Fruit fly (Drosophila melanogaster) whole organism, embryonic: ENCODE results near the gene CG17929.

Experiments used
- BEAF-32 ChIP-seq: fragments of 200-800 bp; sonication (Bioruptor generic); optimal IDR thresholded peaks from 3 replicates; lab custom pipeline; 2017; ENCODE audit warnings: missing biosample characterization, missing genetic modification characterization, mild to moderate bottlenecking, moderate library complexity, missing genetic modification reagents
- CG1024 ChIP-seq: fragments of 200-800 bp; sonication (Bioruptor generic); IDR thresholded peaks from 2 replicates; pipeline ENCODE4 v1.3.6; 2022; ENCODE audit warnings: missing biosample characterization, missing genetic modification characterization
- CG10565 ChIP-seq: fragments of 200-800 bp; sonication (Bioruptor generic); optimal IDR thresholded peaks from 3 replicates; lab custom pipeline; 2016; ENCODE audit warnings: missing biosample characterization, mild to moderate bottlenecking, missing genetic modification characterization
- CG11398 ChIP-seq: fragments of 200-800 bp; sonication (Bioruptor generic); optimal IDR thresholded peaks from 2 replicates; lab custom pipeline; 2016; ENCODE audit warnings: missing biosample characterization, missing genetic modification characterization
- CG17829 ChIP-seq: fragments of 200-800 bp; optimal IDR thresholded peaks from 2 replicates; lab custom pipeline; 2019; ENCODE audit warnings: missing biosample characterization, mild to moderate bottlenecking, missing genetic modification characterization, moderate library complexity
- CG2116 ChIP-seq: fragments of 200-800 bp; sonication (Bioruptor generic); optimal IDR thresholded peaks from 3 replicates; lab custom pipeline; 2018; ENCODE audit warnings: missing biosample characterization, mild to moderate bottlenecking, missing genetic modification characterization
- CG2678 ChIP-seq: fragments of 200-800 bp; sonication (Bioruptor generic); optimal IDR thresholded peaks from 3 replicates; lab custom pipeline; 2019; ENCODE audit warnings: missing biosample characterization, mild to moderate bottlenecking, missing genetic modification characterization, moderate library complexity
- CG33557 ChIP-seq: fragments of 200-800 bp; sonication (Bioruptor generic); optimal IDR thresholded peaks from 2 replicates; lab custom pipeline; 2019; ENCODE audit warnings: missing biosample characterization, mild to moderate bottlenecking, missing genetic modification characterization, moderate library complexity
- CG34224 ChIP-seq: fragments of 200-800 bp; sonication (Bioruptor generic); IDR thresholded peaks from 3 replicates; pipeline ENCODE4 v1.3.6; 2022; ENCODE audit warnings: missing biosample characterization, missing genetic modification characterization; ENCODE audit not compliant: partially characterized antibody
- CG4282 ChIP-seq: fragments of 200-800 bp; sonication (Bioruptor generic); optimal IDR thresholded peaks from 2 replicates; lab custom pipeline; 2016; ENCODE audit warnings: missing biosample characterization, missing genetic modification characterization
- CG7963 ChIP-seq: fragments of 200-800 bp; sonication (Bioruptor generic); IDR thresholded peaks from 3 replicates; pipeline ENCODE4 v1.3.6; 2022; ENCODE audit warnings: missing biosample characterization, missing genetic modification characterization; ENCODE audit not compliant: partially characterized antibody
- CG8478 ChIP-seq: fragments of >200 bp; optimal IDR thresholded peaks from 2 replicates; lab custom pipeline; 2018
- CG9609 ChIP-seq: fragments of 200-800 bp; sonication (Bioruptor generic); optimal IDR thresholded peaks from 3 replicates; lab custom pipeline; 2016; ENCODE audit warnings: missing biosample characterization, missing genetic modification characterization
- CG9932 ChIP-seq: fragments of 200-800 bp; sonication (Bioruptor generic); IDR thresholded peaks from 2 replicates; pipeline ENCODE4 v1.3.6; 2022; ENCODE audit warnings: missing biosample characterization, missing genetic modification characterization
- CTCF ChIP-seq: fragments of 200-800 bp; sonication (Bioruptor generic); optimal IDR thresholded peaks from 2 replicates; lab custom pipeline; 2017; ENCODE audit warnings: missing biosample characterization, mild to moderate bottlenecking, missing genetic modification characterization, moderate library complexity
- CrebB ChIP-seq: fragments of 200-800 bp; sonication (Bioruptor generic); optimal IDR thresholded peaks from 3 replicates; lab custom pipeline; 2018; ENCODE audit warnings: missing biosample characterization, mild to moderate bottlenecking, missing genetic modification characterization
- Dp ChIP-seq: fragments of 200-800 bp; sonication (Bioruptor generic); optimal IDR thresholded peaks from 2 replicates; lab custom pipeline; 2018; ENCODE audit warnings: missing biosample characterization, mild to moderate bottlenecking, missing genetic modification characterization, moderate library complexity
- HLH54F ChIP-seq: fragments of 200-800 bp; sonication (Bioruptor generic); optimal IDR thresholded peaks from 3 replicates; lab custom pipeline; 2016; ENCODE audit warnings: missing biosample characterization, missing genetic modification characterization
- HLHmδ ChIP-seq: fragments of 200-800 bp; sonication (Bioruptor generic); optimal IDR thresholded peaks from 2 replicates; lab custom pipeline; 2018; ENCODE audit warnings: missing biosample characterization, mild to moderate bottlenecking, missing genetic modification characterization, moderate library complexity
- Med ChIP-seq: fragments of 200-800 bp; sonication (Bioruptor generic); peaks from one replicate; lab custom pipeline; 2016; ENCODE audit warnings: missing biosample characterization, missing genetic modification characterization, mild to moderate bottlenecking, inconsistent platforms, moderate library complexity
- Meics ChIP-seq: fragments of 200-800 bp; sonication (Bioruptor generic); optimal IDR thresholded peaks from 2 replicates; lab custom pipeline; 2017; ENCODE audit warnings: missing biosample characterization, mild to moderate bottlenecking, missing genetic modification characterization
- Nf-YB ChIP-seq: fragments of 200-800 bp; sonication (Bioruptor generic); optimal IDR thresholded peaks from 3 replicates; lab custom pipeline; 2019; ENCODE audit warnings: missing biosample characterization, mild to moderate bottlenecking, missing genetic modification characterization, moderate library complexity
- Nf-YC ChIP-seq: fragments of 200-800 bp; optimal IDR thresholded peaks from 3 replicates; lab custom pipeline; 2019; ENCODE audit warnings: missing biosample characterization, mild to moderate bottlenecking, missing genetic modification characterization, moderate library complexity
- Oli ChIP-seq: fragments of 200-800 bp; sonication (Bioruptor generic); optimal IDR thresholded peaks from 2 replicates; lab custom pipeline; 2018; ENCODE audit warnings: missing biosample characterization, mild to moderate bottlenecking, missing genetic modification characterization, moderate library complexity
- Ptx1 ChIP-seq: fragments of 200-800 bp; sonication (Bioruptor generic); IDR thresholded peaks from 2 replicates; pipeline ENCODE4 v1.3.6; 2022; ENCODE audit warnings: missing biosample characterization, missing genetic modification characterization
- Rfx ChIP-seq: fragments of 200-800 bp; sonication (Bioruptor generic); IDR thresholded peaks from 2 replicates; pipeline ENCODE4 v1.3.6; 2022; ENCODE audit warnings: missing biosample characterization, missing genetic modification characterization
- Side ChIP-seq: fragments of 200-800 bp; sonication (Bioruptor generic); optimal IDR thresholded peaks from 2 replicates; lab custom pipeline; 2016; ENCODE audit warnings: missing biosample characterization, missing genetic modification characterization
- amos ChIP-seq: fragments of 200-800 bp; sonication (Bioruptor generic); IDR thresholded peaks from 2 replicates; pipeline ENCODE4 v1.3.6; 2022; ENCODE audit warnings: missing biosample characterization, missing genetic modification characterization; ENCODE audit not compliant: partially characterized antibody
- dati ChIP-seq: fragments of 200-800 bp; sonication (Bioruptor generic); IDR thresholded peaks from 2 replicates; pipeline ENCODE4 v1.3.6; 2022; ENCODE audit warnings: missing biosample characterization, missing genetic modification characterization
- exex ChIP-seq: fragments of 200-800 bp; sonication (Bioruptor generic); optimal IDR thresholded peaks from 4 replicates; lab custom pipeline; 2018; ENCODE audit warnings: missing biosample characterization, mild to moderate bottlenecking, missing genetic modification characterization, moderate library complexity
- gfzf ChIP-seq: fragments of 200-800 bp; sonication (Bioruptor generic); optimal IDR thresholded peaks from 2 replicates; lab custom pipeline; 2016; ENCODE audit warnings: missing biosample characterization, mild to moderate bottlenecking, missing genetic modification characterization, moderate library complexity
- hb ChIP-seq: fragments of 200-800 bp; sonication (Bioruptor generic); IDR thresholded peaks from 3 replicates; pipeline ENCODE4 v1.3.6; 2022; ENCODE audit warnings: missing biosample characterization, missing genetic modification characterization; ENCODE audit not compliant: partially characterized antibody
- ind ChIP-seq: fragments of 200-800 bp; sonication (Bioruptor generic); optimal IDR thresholded peaks from 3 replicates; lab custom pipeline; 2016; ENCODE audit warnings: missing biosample characterization, missing genetic modification characterization
- jumu ChIP-seq: fragments of 200-800 bp; sonication (Bioruptor generic); optimal IDR thresholded peaks from 3 replicates; lab custom pipeline; 2016; ENCODE audit warnings: missing biosample characterization, missing genetic modification characterization
- kah ChIP-seq: fragments of 200-800 bp; sonication (Bioruptor generic); optimal IDR thresholded peaks from 2 replicates; lab custom pipeline; 2018; ENCODE audit warnings: missing biosample characterization, mild to moderate bottlenecking, missing genetic modification characterization
- knrl ChIP-seq: fragments of 200-800 bp; sonication (Bioruptor generic); IDR thresholded peaks from 3 replicates; pipeline ENCODE4 v1.3.6; 2022; ENCODE audit warnings: missing biosample characterization, missing genetic modification characterization; ENCODE audit not compliant: partially characterized antibody
- nmo ChIP-seq: fragments of 200-800 bp; sonication (Bioruptor generic); optimal IDR thresholded peaks from 2 replicates; lab custom pipeline; 2018; ENCODE audit warnings: missing biosample characterization, mild to moderate bottlenecking, missing genetic modification characterization, moderate library complexity
- oc ChIP-seq: fragments of 200-800 bp; sonication (Bioruptor generic); optimal IDR thresholded peaks from 2 replicates; lab custom pipeline; 2018; ENCODE audit warnings: missing biosample characterization, mild to moderate bottlenecking, missing genetic modification characterization, moderate library complexity
- onecut ChIP-seq: fragments of 200-800 bp; sonication (Bioruptor generic); IDR thresholded peaks from 2 replicates; pipeline ENCODE4 v1.3.6; 2022; ENCODE audit warnings: missing biosample characterization, missing genetic modification characterization
- otp ChIP-seq: fragments of 200-800 bp; sonication (Bioruptor generic); IDR thresholded peaks from 3 replicates; pipeline ENCODE4, ENCODE4 v1.3.6; 2022; ENCODE audit warnings: missing biosample characterization, missing genetic modification characterization
- ranshi ChIP-seq: fragments of 200-800 bp; sonication (Bioruptor generic); IDR thresholded peaks from 2 replicates; pipeline ENCODE4 v1.3.6; 2022; ENCODE audit warnings: missing biosample characterization, missing genetic modification characterization
- sens ChIP-seq: fragments of 200-800 bp; sonication (Bioruptor generic); peaks from one replicate; lab custom pipeline; 2016; ENCODE audit warnings: missing biosample characterization, missing genetic modification characterization
- seq ChIP-seq: fragments of 200-800 bp; sonication (Bioruptor generic); IDR thresholded peaks from 2 replicates; pipeline ENCODE4 v1.3.6; 2022; ENCODE audit warnings: missing biosample characterization, missing genetic modification characterization
- sim ChIP-seq: fragments of 200-800 bp; sonication (Bioruptor generic); IDR thresholded peaks from 2 replicates; pipeline ENCODE4 v1.3.6; 2022; ENCODE audit warnings: missing biosample characterization, missing genetic modification characterization
- sna ChIP-seq: fragments of 200-800 bp; sonication (Bioruptor generic); IDR thresholded peaks from 2 replicates; pipeline ENCODE4 v1.3.6; 2022; ENCODE audit warnings: missing biosample characterization, missing genetic modification characterization; ENCODE audit not compliant: partially characterized antibody
- sug ChIP-seq: fragments of 200-800 bp; optimal IDR thresholded peaks from 2 replicates; lab custom pipeline; 2019; ENCODE audit warnings: missing biosample characterization, mild to moderate bottlenecking, missing genetic modification characterization, moderate library complexity
- tna ChIP-seq: fragments of 200-800 bp; sonication (Bioruptor generic); IDR thresholded peaks from 2 replicates; pipeline ENCODE4 v1.3.6; 2022; ENCODE audit warnings: missing biosample characterization, missing genetic modification characterization; ENCODE audit not compliant: partially characterized antibody
- trem ChIP-seq: fragments of 200-800 bp; optimal IDR thresholded peaks from 3 replicates; lab custom pipeline; 2019; ENCODE audit warnings: missing biosample characterization, mild to moderate bottlenecking, missing genetic modification characterization, moderate library complexity
- unpg ChIP-seq: fragments of 200-800 bp; sonication (Bioruptor generic); optimal IDR thresholded peaks from 3 replicates; lab custom pipeline; 2018; ENCODE audit warnings: missing biosample characterization, mild to moderate bottlenecking, missing genetic modification characterization, moderate library complexity
- zfh1 ChIP-seq: fragments of 200-800 bp; sonication (Bioruptor generic); IDR thresholded peaks from 3 replicates; pipeline ENCODE4 v1.3.6; 2022; ENCODE audit warnings: missing biosample characterization, missing genetic modification characterization

CG17929 gene

dm6 chr3R:16349111-16349655 lies 23.9 kb downstream of the CG17929 start, which contains the start of the genes CG14879 and Manf (continued):
- TF ChIP-seq otp, result no peak; the same call in 2 of the 3 replicates
- TF ChIP-seq nmo (GFP tag; lab: Kevin White, UChicago), result peak; percentile 8
- TF ChIP-seq tna, result peak; percentile 52; the same call in 1 of the 2 replicates
- TF ChIP-seq amos, result peak; percentile 60; the same call in 1 of the 2 replicates
- TF ChIP-seq BEAF-32 (GFP tag; lab: Kevin White, UChicago), result peak; percentile 62
- TF ChIP-seq CG2116 (GFP tag; lab: Kevin White, UChicago), result peak; percentile 67
- TF ChIP-seq kah (GFP tag; lab: Kevin White, UChicago), result peak; percentile 92
- TF ChIP-seq CG33557 (GFP tag; lab: Kevin White, UChicago), result no peak
- TF ChIP-seq hb (GFP tag; lab: Robert Waterston, UW), result no peak
- no peak for TF ChIP-seq CG11398 (GFP tag; lab: Kevin White, UChicago)
- TF ChIP-seq Nf-YC (tag; lab: Kevin White, UChicago), result peak; percentile 73
- TF ChIP-seq jumu (GFP tag; lab: Kevin White, UChicago), result no peak
- TF ChIP-seq sim, result no peak
- TF ChIP-seq CG9932 (GFP tag; lab: Robert Waterston, UW), result 0 out of 2 replicates have a peak, but pooled peaks have one; percentile 18
- peak; percentile 7 for TF ChIP-seq HLHmδ (GFP tag; lab: Kevin White, UChicago)
- TF ChIP-seq ranshi, result 0 out of 2 replicates have a peak, but pooled peaks have one; percentile 4
- no peak for TF ChIP-seq CG4282 (GFP tag; lab: Kevin White, UChicago)
- TF ChIP-seq Med (GFP tag; lab: Kevin White, UChicago), result peak; percentile 84
- peak; percentile 37 for TF ChIP-seq Nf-YB (GFP tag; lab: Kevin White, UChicago)
- no peak for TF ChIP-seq Ptx1 (GFP tag; lab: Robert Waterston, UW)
- no peak for TF ChIP-seq knrl (GFP tag; lab: Robert Waterston, UW)
- TF ChIP-seq sens (GFP tag; lab: Kevin White, UChicago), result peak; percentile 75
- no peak; the same call in 1 of the 2 replicates for TF ChIP-seq sna (GFP tag; lab: Robert Waterston, UW)
- TF ChIP-seq CTCF, result peak; percentile 38
- no peak for TF ChIP-seq dati (GFP tag; lab: Robert Waterston, UW)
- TF ChIP-seq ind, result no peak
- no peak for TF ChIP-seq onecut (GFP tag; lab: Robert Waterston, UW)
- peak; percentile 69 for TF ChIP-seq gfzf
- peak; percentile 71 for TF ChIP-seq CG34224 (GFP tag; lab: Robert Waterston, UW)
- TF ChIP-seq CG1024 (GFP tag; lab: Robert Waterston, UW), result no peak
- no peak for TF ChIP-seq unpg
- TF ChIP-seq Side (GFP tag; lab: Kevin White, UChicago), result no peak
- TF ChIP-seq CrebB (tag; lab: Kevin White, UChicago), result no peak
- no peak for TF ChIP-seq Oli (tag; lab: Kevin White, UChicago)
- TF ChIP-seq Rfx, result no peak; the same call in 1 of the 2 replicates
- peak; percentile 41; the same call in 1 of the 3 replicates for TF ChIP-seq zfh1
- peak; percentile 4 for TF ChIP-seq Meics
- peak; percentile 13 for TF ChIP-seq sug (tag; lab: Kevin White, UChicago)
- no peak for TF ChIP-seq CG8478 (lab: Kevin White, UChicago)
- TF ChIP-seq CG10565 (GFP tag; lab: Kevin White, UChicago), result no peak
- TF ChIP-seq CG7963, result no peak
- TF ChIP-seq CG17829 (tag; lab: Kevin White, UChicago), result peak; percentile 30
- peak; percentile 62 for TF ChIP-seq trem
- no peak for TF ChIP-seq CG9609 (GFP tag; lab: Kevin White, UChicago)
- no peak for TF ChIP-seq CG2678 (tag; lab: Kevin White, UChicago)
- TF ChIP-seq exex (tag; lab: Kevin White, UChicago), result no peak
- TF ChIP-seq oc, result no peak
- no peak for TF ChIP-seq seq (GFP tag; lab: Robert Waterston, UW)
- TF ChIP-seq Dp, result peak; percentile 90
- TF ChIP-seq HLH54F, result no peak
